Fruit fly (Drosophila melanogaster): Measurements from ENCODE around the gene wake.

The wake gene

DNA sequence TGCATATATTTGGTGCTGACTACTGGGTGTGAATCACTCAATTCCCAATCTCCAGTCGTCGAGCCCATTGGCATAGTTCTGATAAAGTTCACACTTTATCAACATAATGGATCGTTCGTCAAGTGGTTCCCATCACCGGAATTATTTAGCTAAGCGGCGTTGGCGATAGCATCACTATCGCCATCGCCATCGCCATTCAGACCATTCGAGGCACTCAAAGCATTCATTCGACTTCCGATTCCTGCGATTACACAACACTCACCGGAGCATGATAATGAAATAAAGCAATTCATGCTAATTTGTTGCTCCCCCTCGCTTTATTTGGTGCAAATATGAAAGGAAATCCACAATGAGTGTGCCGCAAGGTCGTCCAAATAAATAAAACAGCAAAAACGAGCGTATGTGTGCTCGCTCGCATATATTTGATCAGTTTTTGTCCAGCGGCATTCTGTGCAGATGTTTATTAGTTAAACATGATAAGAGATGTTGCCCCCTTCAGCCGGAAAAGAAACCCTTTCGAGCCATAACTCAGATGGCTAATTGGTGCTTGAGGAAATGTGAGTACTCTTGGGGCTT lies 44.2 kb upstream of the wake start (continued):
- TF ChIP-seq Optix (GFP tag; IDR thresholded peaks at IDR 0.05), result no peak
- no peak for TF ChIP-seq fd3F (GFP tag; optimal IDR thresholded peaks at IDR 0.05)
- no peak for TF ChIP-seq CG11093 (GFP tag; IDR thresholded peaks at IDR 0.05)
- peak in 1 of 2 experiments; percentile 96 for TF ChIP-seq Pdp1 (GFP tag; optimal IDR thresholded peaks at IDR 0.05)
- no peak for TF ChIP-seq Sry-δ (GFP tag; optimal IDR thresholded peaks at IDR 0.05)
- no peak for TF ChIP-seq Elba2 (GFP tag; optimal IDR thresholded peaks at IDR 0.05)
- no peak for TF ChIP-seq CG7372 (GFP tag; IDR thresholded peaks at IDR 0.05)
- no peak for TF ChIP-seq Hsf (GFP tag; optimal IDR thresholded peaks at IDR 0.05)
- TF ChIP-seq lab (GFP tag; optimal IDR thresholded peaks at IDR 0.05), result peak; percentile 68
- peak; percentile 39; the same call in 1 of the 2 replicates for TF ChIP-seq Rfx (GFP tag; IDR thresholded peaks at IDR 0.05)
- TF ChIP-seq CG9817 (tag; optimal IDR thresholded peaks at IDR 0.05), result no peak
- TF ChIP-seq B-H2 (GFP tag; optimal IDR thresholded peaks at IDR 0.05), result no peak
- peak; percentile 97 for TF ChIP-seq grn (GFP tag; optimal IDR thresholded peaks at IDR 0.05)
- peak; percentile 26 for TF ChIP-seq Vsx1 (GFP tag; optimal IDR thresholded peaks at IDR 0.05)
- no peak for TF ChIP-seq br (optimal IDR thresholded peaks at IDR 0.05)
- TF ChIP-seq trem (tag; optimal IDR thresholded peaks at IDR 0.05), result no peak
- peak; percentile 30 for TF ChIP-seq CG18599 (GFP tag; optimal IDR thresholded peaks at IDR 0.05)
- TF ChIP-seq fd64A (GFP tag; optimal IDR thresholded peaks at IDR 0.05), result no peak
- TF ChIP-seq CG10565 (GFP tag; optimal IDR thresholded peaks at IDR 0.05), result no peak
- TF ChIP-seq Hand (GFP tag; optimal IDR thresholded peaks at IDR 0.05), result no peak
- no peak for TF ChIP-seq CG18619 (GFP tag; optimal IDR thresholded peaks at IDR 0.05)
- TF ChIP-seq gcm2 (GFP tag; optimal IDR thresholded peaks at IDR 0.05), result no peak
- no peak for TF ChIP-seq sqz (GFP tag; optimal IDR thresholded peaks at IDR 0.05)
- peak; percentile 17 for TF ChIP-seq CG10543 (GFP tag; optimal IDR thresholded peaks at IDR 0.05)
- no peak for TF ChIP-seq Nf-YC (tag; optimal IDR thresholded peaks at IDR 0.05)
- TF ChIP-seq slou (GFP tag; optimal IDR thresholded peaks at IDR 0.05), result no peak
- no peak for TF ChIP-seq CG8478 (optimal IDR thresholded peaks at IDR 0.05)
- TF ChIP-seq Ets97D (GFP tag; optimal IDR thresholded peaks at IDR 0.05), result no peak
- no peak for TF ChIP-seq bigmax (GFP tag; optimal IDR thresholded peaks at IDR 0.05)
- no peak for TF ChIP-seq CG4730 (GFP tag; IDR thresholded peaks at IDR 0.05)
- no peak for TF ChIP-seq Dek (tag; optimal IDR thresholded peaks at IDR 0.05)
- no peak for TF ChIP-seq pum (GFP tag; optimal IDR thresholded peaks at IDR 0.05)
- TF ChIP-seq Med (GFP tag), result peak; percentile 59
- TF ChIP-seq CG34376 (GFP tag; optimal IDR thresholded peaks at IDR 0.05), result peak; percentile 80
- no peak for TF ChIP-seq az2 (GFP tag; optimal IDR thresholded peaks at IDR 0.05)
- TF ChIP-seq schlank (tag; optimal IDR thresholded peaks at IDR 0.05), result no peak
- no peak for TF ChIP-seq sima (GFP tag; optimal IDR thresholded peaks at IDR 0.05)
- peak; percentile 38 for TF ChIP-seq CG15514 (GFP tag; optimal IDR thresholded peaks at IDR 0.05)
- TF ChIP-seq Rx (GFP tag; IDR thresholded peaks at IDR 0.05), result no peak
- no peak for TF ChIP-seq gt (GFP tag; IDR thresholded peaks at IDR 0.05)
- no peak for TF ChIP-seq tin (GFP tag; optimal IDR thresholded peaks at IDR 0.05)
- peak; percentile 62 for TF ChIP-seq mirr (GFP tag; optimal IDR thresholded peaks at IDR 0.05)
- TF ChIP-seq CG9215 (GFP tag; IDR thresholded peaks at IDR 0.05), result no peak
- TF ChIP-seq CG31365 (tag; optimal IDR thresholded peaks at IDR 0.05), result no peak
- no peak for TF ChIP-seq CG8290 (GFP tag; optimal IDR thresholded peaks at IDR 0.05)
- peak in 1 of 2 experiments; percentile 5 for TF ChIP-seq CG8290 (tag; optimal IDR thresholded peaks at IDR 0.05)
- TF ChIP-seq exex (tag; optimal IDR thresholded peaks at IDR 0.05), result peak; percentile 95
- TF ChIP-seq p53 (GFP tag; optimal IDR thresholded peaks at IDR 0.05), result no peak
- TF ChIP-seq CG12769 (tag; optimal IDR thresholded peaks at IDR 0.05), result peak; percentile 45
- TF ChIP-seq sd (tag; optimal IDR thresholded peaks at IDR 0.05), result peak; percentile 86
- no peak for TF ChIP-seq CG9876 (GFP tag; optimal IDR thresholded peaks at IDR 0.05)
- TF ChIP-seq Ssrp (tag; optimal IDR thresholded peaks at IDR 0.05), result no peak
